Worm (Caenorhabditis elegans): ENCODE measurements around the gene vpat-1.

ce11 chrX:1089676-1090075 is 43.7 kb upstream of the vpat-1 start:
- TF ChIP-seq ztf-11 (tag; optimal IDR thresholded peaks at IDR 0.05) (no peak), nfya-1 (tag; optimal IDR thresholded peaks at IDR 0.05; ENCODE audit: insufficient read depth) (no peak), ZK546.5 (tag; optimal IDR thresholded peaks at IDR 0.05) (no peak), nhr-11 (tag; optimal IDR thresholded peaks at IDR 0.05) (no peak), mml-1 (tag; optimal IDR thresholded peaks at IDR 0.05) (no peak), jun-1 (tag; optimal IDR thresholded peaks at IDR 0.05) (no peak), fkh-10 (GFP tag; optimal IDR thresholded peaks at IDR 0.05) (no peak), unc-62 (GFP tag; optimal IDR thresholded peaks at IDR 0.05) (no peak), R02D3.7 (tag; optimal IDR thresholded peaks at IDR 0.05) (no peak), nhr-76 (tag; optimal IDR thresholded peaks at IDR 0.05) (no peak), ceh-16 (tag; optimal IDR thresholded peaks at IDR 0.05) (no peak), egl-27 (tag; optimal IDR thresholded peaks at IDR 0.05) (no peak), ztf-4 (tag; optimal IDR thresholded peaks at IDR 0.05) (no peak), pqm-1 (tag; optimal IDR thresholded peaks at IDR 0.05) (no peak)

Data from whole organism, L3 larva.